Fruit fly (Drosophila melanogaster) Kc167 (cell line): ENCODE results near the gene CG15425.

ENCODE experiments used
- Myc ChIP-seq: fragments of >200 bp; optimal IDR thresholded peaks from 2 replicates; lab custom pipeline; 2017; ENCODE audit warnings: missing external identifiers
- Sin3A ChIP-seq: fragments of >200 bp; optimal IDR thresholded peaks from 2 replicates; lab custom pipeline; 2018; ENCODE audit warnings: missing external identifiers
- h ChIP-seq: fragments of >200 bp; optimal IDR thresholded peaks from 3 replicates; lab custom pipeline; 2018; ENCODE audit warnings: missing external identifiers
- insv ChIP-seq: fragments of >200 bp; optimal IDR thresholded peaks from 3 replicates; lab custom pipeline; 2018; ENCODE audit warnings: missing external identifiers
- psq ChIP-seq: fragments of >200 bp; optimal IDR thresholded peaks from 2 replicates; lab custom pipeline; 2017; ENCODE audit warnings: missing external identifiers
- ttk ChIP-seq: sonication (Bioruptor generic); optimal IDR thresholded peaks from 2 replicates; lab custom pipeline; 2017; ENCODE audit warnings: missing external identifiers

DNA sequence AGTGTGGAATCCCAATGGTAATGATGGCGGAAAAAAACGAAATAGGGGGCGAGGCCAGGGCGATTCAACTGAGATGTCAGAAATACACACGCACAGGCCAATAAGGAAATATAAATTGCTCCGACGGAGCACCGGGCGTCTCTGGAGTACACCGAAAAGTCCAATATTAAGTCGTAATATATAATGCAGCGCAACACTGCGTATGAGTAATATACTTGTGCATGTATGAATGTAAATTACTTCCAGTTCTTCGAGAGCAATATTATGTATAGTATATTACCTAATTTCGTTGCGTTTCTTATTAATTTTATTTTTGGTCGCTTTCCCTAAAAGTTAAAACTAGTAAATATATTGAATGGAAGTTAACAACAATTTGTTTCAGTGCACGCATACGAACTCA, 26.8 kb upstream of the CG15425 start:
- TF ChIP-seq insv (lab: Kevin White, UChicago) (no peak), Myc (lab: Kevin White, UChicago) (no peak), h (no peak), ttk (lab: Kevin White, UChicago) (no peak), Sin3A (no peak), psq (lab: Kevin White, UChicago) (no peak)
